Worm (Caenorhabditis elegans) whole organism, young adult: ENCODE measurements around the gene arrd-16.
A peak's percentile ranks its signal among the peaks of the same experiment; 100 is the strongest.

Experiments used
- B0019.2 ChIP-seq: fragments of 200-800 bp; sonication (Bioruptor generic); conservative IDR thresholded peaks from 2 replicates; pipeline ENCODE4 v1.3.6; 2022; ENCODE audit warnings: missing genetic modification reagents, missing genetic modification characterization, missing compliant biosample characterization
- D2030.7 ChIP-seq: fragments of 200-800 bp; sonication (Bioruptor generic); IDR thresholded peaks from 2 replicates; pipeline ENCODE4 v1.3.6; 2022; ENCODE audit warnings: missing genetic modification reagents, missing genetic modification characterization, missing compliant biosample characterization
- F33H1.4 ChIP-seq: fragments of 200-800 bp; sonication (Bioruptor generic); IDR thresholded peaks from 2 replicates; pipeline ENCODE4 v1.3.6; 2022; ENCODE audit warnings: missing genetic modification reagents, missing genetic modification characterization, missing compliant biosample characterization
- F49E8.2 ChIP-seq: sonication (generic microtip); optimal IDR thresholded peaks from 3 replicates; lab custom pipeline; 2017; ENCODE audit warnings: missing genetic modification characterization, mild to moderate bottlenecking, missing compliant biosample characterization, antibody characterized with exemption, moderate library complexity; ENCODE audit not compliant: insufficient read depth
- F52B5.7 ChIP-seq: sonication (generic microtip); optimal IDR thresholded peaks from 2 replicates; lab custom pipeline; 2016; ENCODE audit warnings: mild to moderate bottlenecking, missing genetic modification characterization, missing compliant biosample characterization
- F55B11.4 ChIP-seq: sonication (generic microtip); optimal IDR thresholded peaks from 2 replicates; lab custom pipeline; 2016; ENCODE audit warnings: missing compliant biosample characterization, missing genetic modification characterization, borderline replicate concordance; ENCODE audit not compliant: insufficient read depth
- F57C9.4 ChIP-seq: sonication (generic microtip); optimal IDR thresholded peaks from 2 replicates; lab custom pipeline; 2017; ENCODE audit warnings: mild to moderate bottlenecking, missing genetic modification characterization, missing compliant biosample characterization
- Y53F4B.3 ChIP-seq: fragments of 200-800 bp; sonication (Bioruptor generic); IDR thresholded peaks from 2 replicates; pipeline ENCODE4 v1.3.6; 2022; ENCODE audit warnings: missing genetic modification reagents, missing genetic modification characterization, missing compliant biosample characterization
- Y53G8AR.9 ChIP-seq: fragments of 200-800 bp; sonication (Bioruptor generic); conservative IDR thresholded peaks from 2 replicates; pipeline ENCODE4 v1.3.6; 2022; ENCODE audit warnings: missing genetic modification reagents, missing genetic modification characterization, missing compliant biosample characterization
- Y56A3A.18 ChIP-seq: fragments of 200-800 bp; sonication (Bioruptor generic); IDR thresholded peaks from 2 replicates; pipeline ENCODE4 v1.3.6; 2022; ENCODE audit warnings: missing genetic modification reagents, missing genetic modification characterization, missing compliant biosample characterization
- Y67H2A.10 ChIP-seq: fragments of 200-800 bp; sonication (Bioruptor generic); conservative IDR thresholded peaks from 2 replicates; pipeline ENCODE4 v1.3.6; 2022; ENCODE audit warnings: missing genetic modification reagents, missing genetic modification characterization, missing compliant biosample characterization
- Y79H2A.3 ChIP-seq: fragments of 200-800 bp; sonication (Bioruptor generic); conservative IDR thresholded peaks from 2 replicates; pipeline ENCODE4 v1.3.6; 2022; ENCODE audit warnings: missing genetic modification reagents, missing genetic modification characterization, missing compliant biosample characterization
- Y95B8A.8 ChIP-seq: fragments of 200-800 bp; sonication (Bioruptor generic); IDR thresholded peaks from 2 replicates; pipeline ENCODE4 v1.3.6; 2022; ENCODE audit warnings: missing genetic modification reagents, missing genetic modification characterization, missing compliant biosample characterization
- aptf-2 ChIP-seq: fragments of 200-800 bp; sonication (Bioruptor generic); conservative IDR thresholded peaks from 2 replicates; pipeline ENCODE4 v1.3.6; 2022; ENCODE audit warnings: missing genetic modification reagents, missing genetic modification characterization, missing compliant biosample characterization
- athp-1 ChIP-seq: sonication (generic microtip); optimal IDR thresholded peaks from 2 replicates; lab custom pipeline; 2017; ENCODE audit warnings: mild to moderate bottlenecking, missing genetic modification characterization, missing compliant biosample characterization
- attf-5 ChIP-seq: fragments of 200-800 bp; sonication (Bioruptor generic); optimal IDR thresholded peaks from 2 replicates; lab custom pipeline; 2018; ENCODE audit warnings: mild to moderate bottlenecking, missing genetic modification characterization, missing compliant biosample characterization
- bed-1 ChIP-seq: fragments of 200-800 bp; sonication (Bioruptor generic); IDR thresholded peaks from 2 replicates; pipeline ENCODE4 v1.3.6; 2022; ENCODE audit warnings: missing genetic modification reagents, missing genetic modification characterization, missing compliant biosample characterization
- ccch-3 ChIP-seq: fragments of 200-800 bp; sonication (Bioruptor generic); optimal IDR thresholded peaks from 2 replicates; lab custom pipeline; 2018; ENCODE audit warnings: mild to moderate bottlenecking, missing genetic modification characterization, missing compliant biosample characterization
- ceh-58 ChIP-seq: fragments of 200-800 bp; sonication (Bioruptor generic); IDR thresholded peaks from 2 replicates; pipeline ENCODE4 v1.3.6; 2022; ENCODE audit warnings: missing genetic modification characterization, missing compliant biosample characterization
- chd-7 ChIP-seq: sonication (generic microtip); optimal IDR thresholded peaks from 2 replicates; lab custom pipeline; 2016; ENCODE audit warnings: mild to moderate bottlenecking, missing genetic modification characterization, moderate library complexity, missing compliant biosample characterization
- dpff-1 ChIP-seq: sonication (generic microtip); optimal IDR thresholded peaks from 2 replicates; lab custom pipeline; 2017; ENCODE audit warnings: mild to moderate bottlenecking, missing genetic modification characterization, missing compliant biosample characterization
- egl-44 ChIP-seq: fragments of 200-800 bp; sonication (Bioruptor generic); IDR thresholded peaks from 2 replicates; pipeline ENCODE4 v1.3.6; 2022; ENCODE audit warnings: missing genetic modification reagents, missing genetic modification characterization, missing compliant biosample characterization
- egrh-3 ChIP-seq: fragments of 200-800 bp; sonication (Bioruptor generic); IDR thresholded peaks from 2 replicates; pipeline ENCODE4 v1.3.6; 2022; ENCODE audit warnings: missing genetic modification reagents, missing genetic modification characterization, missing compliant biosample characterization
- ekl-4 ChIP-seq: fragments of 200-800 bp; sonication (Bioruptor generic); IDR thresholded peaks from 2 replicates; pipeline ENCODE4 v1.3.6; 2022; ENCODE audit warnings: missing genetic modification reagents, missing genetic modification characterization, missing compliant biosample characterization
- ets-4 ChIP-seq: fragments of 200-800 bp; sonication (Bioruptor generic); optimal IDR thresholded peaks from 2 replicates; lab custom pipeline; 2018; ENCODE audit warnings: mild to moderate bottlenecking, missing genetic modification characterization, missing compliant biosample characterization
- him-1 ChIP-seq: sonication (generic microtip); optimal IDR thresholded peaks from 2 replicates; lab custom pipeline; 2016; ENCODE audit warnings: missing genotype, missing genetic modification reagents, missing genetic modification characterization, missing compliant biosample characterization
- hlh-12 ChIP-seq: sonication (generic microtip); optimal IDR thresholded peaks from 2 replicates; lab custom pipeline; 2016; ENCODE audit warnings: missing genetic modification characterization, missing compliant biosample characterization
- hlh-26 ChIP-seq: fragments of 200-800 bp; sonication (Bioruptor generic); conservative IDR thresholded peaks from 2 replicates; pipeline ENCODE4 v1.3.6; 2022; ENCODE audit warnings: missing genetic modification reagents, missing genetic modification characterization, missing compliant biosample characterization
- lin-35 ChIP-seq, 3 experiments: fragments of 150-350 bp in 2 of 3; sonication (generic microtip) in 1 of 3; optimal IDR thresholded peaks; 2 replicates each; lab custom pipeline; 2014 to 2018; ENCODE audit warnings: missing biosample characterization in 3 of 3, missing genetic modification characterization in 3 of 3, missing genetic modification reagents in 3 of 3
- lin-40 ChIP-seq: sonication (generic microtip); optimal IDR thresholded peaks from 2 replicates; lab custom pipeline; 2016; ENCODE audit warnings: missing genetic modification characterization, mild to moderate bottlenecking, missing compliant biosample characterization, missing genotype, missing genetic modification reagents
- lin-54 ChIP-seq: fragments of 200-800 bp; sonication (Bioruptor generic); optimal IDR thresholded peaks from 2 replicates; lab custom pipeline; 2018; ENCODE audit warnings: mild to moderate bottlenecking, missing genetic modification characterization, missing compliant biosample characterization
- mcd-1 ChIP-seq: fragments of 200-800 bp; sonication (Bioruptor generic); IDR thresholded peaks from 2 replicates; pipeline ENCODE4 v1.3.6; 2022; ENCODE audit warnings: missing genetic modification reagents, missing genetic modification characterization, missing compliant biosample characterization
- mxl-1 ChIP-seq: sonication (generic microtip); optimal IDR thresholded peaks from 2 replicates; lab custom pipeline; 2016; ENCODE audit warnings: missing genetic modification characterization, missing compliant biosample characterization
- nhr-27 ChIP-seq: fragments of 200-800 bp; sonication (Bioruptor generic); optimal IDR thresholded peaks from 2 replicates; lab custom pipeline; 2018; ENCODE audit warnings: mild to moderate bottlenecking, missing genetic modification characterization, moderate library complexity, missing compliant biosample characterization
- nhr-80 ChIP-seq: sonication (generic microtip); optimal IDR thresholded peaks from 2 replicates; lab custom pipeline; 2016; ENCODE audit warnings: missing genetic modification characterization, missing compliant biosample characterization
- pha-4 ChIP-seq: fragments of 150-350 bp; sonication (generic microtip); optimal IDR thresholded peaks from 2 replicates; lab custom pipeline; 2014; ENCODE audit warnings: missing biosample characterization, missing genetic modification reagents, missing genetic modification characterization
- repo-1 ChIP-seq: sonication (generic microtip); optimal IDR thresholded peaks from 2 replicates; lab custom pipeline; 2017; ENCODE audit warnings: mild to moderate bottlenecking, missing genetic modification characterization, missing compliant biosample characterization
- sea-2 ChIP-seq: fragments of 200-800 bp; sonication (Bioruptor generic); IDR thresholded peaks from 2 replicates; pipeline ENCODE4 v1.3.6; 2022; ENCODE audit warnings: missing genetic modification characterization, missing compliant biosample characterization
- snpc-1.3 ChIP-seq: sonication (generic microtip); optimal IDR thresholded peaks from 2 replicates; lab custom pipeline; 2017; ENCODE audit warnings: missing genetic modification characterization, mild to moderate bottlenecking, missing compliant biosample characterization, antibody characterized with exemption, moderate library complexity, missing genotype, missing genetic modification reagents; ENCODE audit not compliant: insufficient read depth
- snpc-3.4 ChIP-seq: sonication (generic microtip); optimal IDR thresholded peaks from 2 replicates; lab custom pipeline; 2017; ENCODE audit warnings: missing genetic modification characterization, mild to moderate bottlenecking, missing compliant biosample characterization, antibody characterized with exemption, moderate library complexity, missing genotype, missing genetic modification reagents
- somi-1 ChIP-seq: fragments of 200-800 bp; sonication (Bioruptor generic); optimal IDR thresholded peaks from 2 replicates; lab custom pipeline; 2018; ENCODE audit warnings: mild to moderate bottlenecking, missing genetic modification characterization, missing compliant biosample characterization
- sptf-2 ChIP-seq: fragments of 200-800 bp; sonication (Bioruptor generic); optimal IDR thresholded peaks from 2 replicates; lab custom pipeline; 2018; ENCODE audit warnings: mild to moderate bottlenecking, missing genetic modification characterization, missing compliant biosample characterization
- tbp1 ChIP-seq: fragments of 200-800 bp; sonication (Bioruptor generic); optimal IDR thresholded peaks from 2 replicates; lab custom pipeline; 2018; ENCODE audit warnings: mild to moderate bottlenecking, missing genetic modification characterization, missing compliant biosample characterization
- unc-130 ChIP-seq: sonication (generic microtip); optimal IDR thresholded peaks from 2 replicates; lab custom pipeline; 2016; ENCODE audit warnings: missing genetic modification reagents, missing genetic modification characterization, missing compliant biosample characterization
- xnd-1 ChIP-seq: sonication (generic microtip); optimal IDR thresholded peaks from 2 replicates; lab custom pipeline; 2016; ENCODE audit warnings: missing genotype, missing genetic modification reagents, missing genetic modification characterization, missing compliant biosample characterization
- ztf-18 ChIP-seq: sonication (generic microtip); optimal IDR thresholded peaks from 2 replicates; lab custom pipeline; 2016; ENCODE audit warnings: missing genotype, mild to moderate bottlenecking, missing genetic modification characterization, missing compliant biosample characterization

The arrd-16 gene

DNA sequence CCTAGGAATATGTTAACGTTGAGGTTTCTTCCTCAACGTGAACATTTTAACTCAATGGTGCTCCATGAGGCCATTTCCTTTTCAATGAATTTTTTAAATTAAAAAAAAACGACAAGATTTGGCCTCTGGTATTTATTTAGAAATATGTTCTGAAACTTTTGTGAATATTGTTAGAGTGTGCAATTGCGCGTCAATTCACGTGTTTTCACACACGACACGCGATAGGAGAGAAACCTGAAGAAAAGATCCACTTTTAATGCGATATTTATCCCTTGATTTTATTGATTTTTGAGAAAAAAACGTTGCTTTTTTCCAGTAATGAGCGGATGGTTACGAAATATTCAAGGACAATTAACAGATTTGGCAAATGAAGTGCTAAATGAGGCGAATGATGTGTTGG is 14.7 kb downstream of the arrd-16 start, which contains the start of gene sql-1 (continued):
- TF ChIP-seq Y56A3A.18 (GFP tag; lab: Robert Waterston, UW) (no peak), F49E8.2 (peak; percentile 86), him-1 (no peak), snpc-3.4 (peak; percentile 70), somi-1 (GFP tag; lab: Kevin White, UChicago) (no peak), F55B11.4 (no peak), snpc-1.3 (tag; lab: Kevin White, UChicago) (peak; percentile 60), lin-40 (tag; lab: Kevin White, UChicago) (no peak)

- no peak for TF ChIP-seq mcd-1 (GFP tag; lab: Robert Waterston, UW)
- TF ChIP-seq Y79H2A.3 = no peak
- TF ChIP-seq xnd-1 (tag; lab: Kevin White, UChicago) = no peak
- no peak for TF ChIP-seq F33H1.4
- TF ChIP-seq egl-44 (GFP tag; lab: Robert Waterston, UW) = no peak
- TF ChIP-seq Y67H2A.10 = no peak
- TF ChIP-seq F52B5.7 (tag; lab: Kevin White, UChicago) = no peak
- no peak for TF ChIP-seq lin-40 (tag; lab: Kevin White, UChicago)
- no peak for TF ChIP-seq lin-35 (GFP tag; optimal IDR thresholded peaks at IDR 0.05; lab: Kevin White, UChicago)
- no peak for TF ChIP-seq hlh-12
These were observed 26.0 kb downstream of the arrd-16 start for ce11 chrIII:12510505-12510904.

DNA sequence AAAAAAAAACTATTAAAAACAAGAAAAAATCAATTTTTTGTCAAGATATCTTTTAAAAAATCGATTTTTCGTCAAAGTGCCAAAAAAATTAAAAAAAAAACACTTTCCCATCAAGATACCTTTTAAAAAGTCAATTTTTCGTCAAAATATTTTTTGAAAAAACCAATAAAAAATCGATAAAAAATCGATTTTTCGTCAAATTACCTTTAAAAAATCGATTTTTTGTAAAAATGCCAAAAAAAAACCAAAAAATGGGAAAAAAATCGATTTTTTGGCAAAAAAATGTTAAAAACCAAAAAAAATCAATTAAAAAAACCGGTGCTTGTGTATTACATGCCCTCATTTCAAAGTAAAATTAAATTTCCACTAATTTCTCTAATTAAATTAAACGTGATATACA is 33.1 kb downstream of the arrd-16 start:
- TF ChIP-seq hlh-26 (GFP tag; lab: Robert Waterston, UW) (no peak), sptf-2 (GFP tag; lab: Kevin White, UChicago) (no peak), B0019.2 (no peak), ceh-58 (GFP tag; lab: Robert Waterston, UW) (no peak), nhr-27 (tag; lab: Kevin White, UChicago) (no peak), repo-1 (no peak), ccch-3 (GFP tag; lab: Kevin White, UChicago) (no peak), Y53F4B.3 (no peak), D2030.7 (GFP tag; lab: Robert Waterston, UW) (no peak), attf-5 (no peak), lin-54 (GFP tag; lab: Kevin White, UChicago) (no peak), egrh-3 (no peak), aptf-2 (GFP tag; lab: Robert Waterston, UW) (no peak), Y53G8AR.9 (GFP tag; lab: Robert Waterston, UW) (no peak), lin-35 (GFP tag; optimal IDR thresholded peaks at IDR 0.05; lab: Kevin White, UChicago) (no peak), pha-4 (tag; lab: Kevin White, UChicago) (no peak), bed-1 (GFP tag; lab: Robert Waterston, UW) (no peak), chd-7 (no peak), F57C9.4 (tag; lab: Kevin White, UChicago) (no peak)

DNA sequence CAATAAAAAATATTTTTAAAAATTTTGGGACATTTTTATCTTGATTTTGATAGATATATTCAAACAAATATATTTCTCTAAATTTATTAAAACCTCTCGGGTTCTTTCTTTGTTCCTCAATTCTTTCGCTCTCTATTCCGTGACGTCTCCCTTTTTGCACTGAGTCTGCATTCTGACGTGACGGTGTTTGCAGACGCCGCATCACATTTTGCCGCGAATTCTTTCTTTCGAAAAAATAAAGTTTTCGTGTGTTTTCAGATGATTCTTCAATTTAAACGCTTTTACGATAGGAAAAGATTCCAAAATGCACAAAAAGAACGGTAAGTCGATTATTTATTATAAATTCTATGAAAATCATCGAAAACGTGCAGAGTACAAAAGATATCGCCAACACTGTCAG is 43.5 kb downstream of the arrd-16 start:
- TF ChIP-seq nhr-80 (tag; lab: Kevin White, UChicago) (no peak), snpc-3.4 (no peak), mxl-1 (tag; lab: Kevin White, UChicago) (no peak), dpff-1 (tag; lab: Kevin White, UChicago) (no peak), somi-1 (GFP tag; lab: Kevin White, UChicago) (no peak), unc-130 (GFP tag; lab: Kevin White, UChicago) (no peak), Y95B8A.8 (no peak), Y56A3A.18 (GFP tag; lab: Robert Waterston, UW) (no peak), sea-2 (GFP tag; lab: Robert Waterston, UW) (no peak), chd-7 (no peak), ets-4 (GFP tag; lab: Kevin White, UChicago) (no peak), D2030.7 (GFP tag; lab: Robert Waterston, UW) (no peak), ekl-4 (GFP tag; lab: Robert Waterston, UW) (no peak), F33H1.4 (no peak), tbp1 (no peak), athp-1 (tag; lab: Kevin White, UChicago) (no peak), pha-4 (tag; lab: Kevin White, UChicago) (no peak), lin-35 (GFP tag; optimal IDR thresholded peaks at IDR 0.05; lab: Kevin White, UChicago) (peak in 1 of 3 experiments; percentile 60), ztf-18 (tag; lab: Kevin White, UChicago) (no peak)
